Worm (Caenorhabditis elegans) whole organism, midembryonic: Measurements from ENCODE around the gene Y41C4A.8.

Source experiments
- T22C8.4 ChIP-seq: fragments of 200-800 bp; sonication (Bioruptor generic); IDR thresholded peaks from 2 replicates; pipeline ENCODE4 v1.3.6; 2022; ENCODE audit warnings: missing genetic modification characterization, missing compliant biosample characterization
- cog-1 ChIP-seq: sonication (generic microtip); optimal IDR thresholded peaks from 2 replicates; lab custom pipeline; 2016; ENCODE audit warnings: missing genetic modification characterization, missing compliant biosample characterization
- flt-1 ChIP-seq: fragments of 200-800 bp; sonication (Bioruptor generic); IDR thresholded peaks from 2 replicates; pipeline ENCODE4 v1.3.6; 2022; ENCODE audit warnings: missing genetic modification characterization, missing compliant biosample characterization
- klf-2 ChIP-seq: fragments of 200-800 bp; sonication (Bioruptor generic); conservative IDR thresholded peaks from 2 replicates; pipeline ENCODE4 v1.3.6; 2022; ENCODE audit warnings: missing genetic modification reagents, missing genetic modification characterization, missing compliant biosample characterization
- med-1 ChIP-seq: sonication (generic microtip); optimal IDR thresholded peaks from 2 replicates; lab custom pipeline; 2017; ENCODE audit warnings: missing genetic modification characterization, mild to moderate bottlenecking, missing compliant biosample characterization, antibody characterized with exemption, missing genetic modification reagents; ENCODE audit not compliant: insufficient read depth
- ref-1 ChIP-seq: fragments of 200-800 bp; sonication (Bioruptor generic); conservative IDR thresholded peaks from 2 replicates; pipeline ENCODE4 v1.3.6; 2022; ENCODE audit warnings: missing genetic modification reagents, missing genetic modification characterization, missing compliant biosample characterization
- tab-1 ChIP-seq: fragments of 200-800 bp; sonication (Bioruptor generic); IDR thresholded peaks from 2 replicates; pipeline ENCODE4 v1.3.6; 2022; ENCODE audit warnings: missing genetic modification characterization, missing compliant biosample characterization
- ztf-23 ChIP-seq: fragments of 200-800 bp; sonication (Bioruptor generic); IDR thresholded peaks from 2 replicates; pipeline ENCODE4 v1.3.6; 2022; ENCODE audit warnings: missing genetic modification reagents, missing genetic modification characterization, missing compliant biosample characterization
- ztf-29 ChIP-seq: fragments of 200-800 bp; sonication (Bioruptor generic); IDR thresholded peaks from 2 replicates; pipeline ENCODE4 v1.3.6; 2022; ENCODE audit warnings: missing genetic modification reagents, missing genetic modification characterization, missing compliant biosample characterization

The Y41C4A.8 gene

DNA sequence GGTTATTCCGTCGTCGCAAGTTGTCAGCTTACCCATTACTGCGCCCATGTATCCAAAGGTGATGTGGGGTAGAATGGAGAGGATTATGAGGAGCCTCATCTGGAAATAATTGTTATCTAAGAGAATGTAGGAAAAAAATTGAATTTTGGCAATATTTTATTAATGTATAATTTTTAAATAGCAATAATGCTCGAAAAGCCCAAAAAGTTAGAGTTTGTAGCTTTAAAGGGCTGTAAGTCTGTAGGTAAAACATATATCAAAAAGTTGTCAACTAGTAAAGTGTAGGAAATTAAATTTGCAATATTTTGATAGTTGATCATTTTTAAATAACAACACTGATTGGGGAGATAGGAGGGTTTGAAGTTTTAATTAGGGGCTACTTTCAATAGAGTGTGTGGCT is at the start of gene Y41C4A.8:
Gene Y41C4A.8 (minus strand): TSS at position 101 of the 400 bp plus-strand sequence.
- TF ChIP-seq T22C8.4 (GFP tag; lab: Robert Waterston, UW) = no peak
- no peak for TF ChIP-seq klf-2
- no peak for TF ChIP-seq ztf-29 (GFP tag; lab: Robert Waterston, UW)
- TF ChIP-seq cog-1 (tag; lab: Kevin White, UChicago) = no peak
- no peak for TF ChIP-seq tab-1
- no peak for TF ChIP-seq ref-1 (GFP tag; lab: Robert Waterston, UW)
- no peak for TF ChIP-seq ztf-23
- no peak for TF ChIP-seq flt-1 (GFP tag; lab: Robert Waterston, UW)
- no peak for TF ChIP-seq med-1

DNA sequence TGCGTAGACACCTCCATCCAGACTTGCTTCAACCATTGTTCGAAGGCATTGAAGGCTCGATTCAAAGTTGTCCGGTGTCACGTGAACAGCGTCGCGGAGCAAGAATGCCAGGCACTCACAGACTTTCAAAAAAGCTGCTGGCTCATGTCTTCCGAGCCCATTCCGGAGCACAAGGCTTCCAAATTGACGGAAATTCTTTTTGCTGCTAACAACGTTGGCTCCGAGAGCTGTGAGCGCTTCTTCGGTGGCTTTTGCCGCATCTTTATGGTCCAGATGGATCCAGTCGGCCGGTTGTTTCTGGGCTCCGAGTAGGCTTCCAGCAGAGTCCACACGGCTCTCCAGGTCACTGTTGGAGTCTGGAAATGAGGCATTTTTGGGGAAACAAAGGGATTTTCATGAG is 49.3 kb upstream of the Y41C4A.8 start:
- no peak for TF ChIP-seq tab-1
- no peak for TF ChIP-seq flt-1 (GFP tag; lab: Robert Waterston, UW)
- TF ChIP-seq ztf-29 (GFP tag; lab: Robert Waterston, UW) = no peak
- no peak for TF ChIP-seq ztf-23
- TF ChIP-seq cog-1 (tag; lab: Kevin White, UChicago) = no peak
- no peak for TF ChIP-seq klf-2
- TF ChIP-seq T22C8.4 (GFP tag; lab: Robert Waterston, UW) = no peak
- TF ChIP-seq ref-1 (GFP tag; lab: Robert Waterston, UW) = no peak
- no peak for TF ChIP-seq med-1

DNA sequence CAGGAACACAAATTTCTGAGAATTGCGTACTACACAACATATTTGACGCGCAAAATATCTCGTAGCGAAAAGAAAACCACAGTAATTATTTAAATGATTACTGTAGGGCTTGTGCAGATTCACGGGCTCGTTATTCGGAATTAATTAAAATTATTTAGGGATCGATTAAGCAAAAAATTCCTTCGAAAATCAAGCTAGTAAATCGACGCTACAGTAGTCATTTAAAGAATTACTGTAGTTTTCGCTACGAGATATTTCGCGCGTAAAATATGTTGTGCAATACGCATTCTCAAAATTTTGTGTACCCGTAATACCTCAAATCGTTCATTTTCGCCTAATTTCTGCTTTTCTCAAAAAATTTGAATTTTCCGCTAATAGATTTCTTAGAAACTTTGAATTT is 42.2 kb upstream of the Y41C4A.8 start:
- TF ChIP-seq flt-1 (GFP tag; lab: Robert Waterston, UW) (no peak), ztf-29 (GFP tag; lab: Robert Waterston, UW) (no peak), T22C8.4 (GFP tag; lab: Robert Waterston, UW) (no peak), klf-2 (no peak), ref-1 (GFP tag; lab: Robert Waterston, UW) (no peak), cog-1 (tag; lab: Kevin White, UChicago) (no peak), med-1 (no peak), tab-1 (no peak), ztf-23 (no peak)

DNA sequence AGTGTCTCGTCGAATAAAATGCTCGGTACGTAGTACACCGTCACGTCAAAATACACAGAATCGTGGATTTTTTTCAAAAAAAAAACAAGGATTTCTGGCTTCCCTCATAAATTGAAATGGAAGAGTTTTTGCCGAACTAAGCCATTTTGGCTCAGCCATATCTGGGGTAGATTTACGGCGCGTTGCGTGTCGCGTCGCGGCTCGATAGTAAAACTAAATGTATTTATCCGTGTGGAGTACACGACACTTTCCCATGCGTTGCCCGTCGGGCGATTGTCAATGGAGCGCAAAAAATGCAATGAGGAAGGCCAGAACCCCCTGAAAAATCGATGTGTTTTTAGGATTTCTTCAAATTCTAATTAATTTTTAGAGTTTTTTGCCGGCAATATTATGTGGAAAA is 41.6 kb upstream of the Y41C4A.8 start:
- TF ChIP-seq klf-2 (no peak), ref-1 (GFP tag; lab: Robert Waterston, UW) (no peak), med-1 (no peak), flt-1 (GFP tag; lab: Robert Waterston, UW) (no peak), cog-1 (tag; lab: Kevin White, UChicago) (no peak), ztf-29 (GFP tag; lab: Robert Waterston, UW) (no peak), ztf-23 (no peak), tab-1 (no peak), T22C8.4 (GFP tag; lab: Robert Waterston, UW) (no peak)

DNA sequence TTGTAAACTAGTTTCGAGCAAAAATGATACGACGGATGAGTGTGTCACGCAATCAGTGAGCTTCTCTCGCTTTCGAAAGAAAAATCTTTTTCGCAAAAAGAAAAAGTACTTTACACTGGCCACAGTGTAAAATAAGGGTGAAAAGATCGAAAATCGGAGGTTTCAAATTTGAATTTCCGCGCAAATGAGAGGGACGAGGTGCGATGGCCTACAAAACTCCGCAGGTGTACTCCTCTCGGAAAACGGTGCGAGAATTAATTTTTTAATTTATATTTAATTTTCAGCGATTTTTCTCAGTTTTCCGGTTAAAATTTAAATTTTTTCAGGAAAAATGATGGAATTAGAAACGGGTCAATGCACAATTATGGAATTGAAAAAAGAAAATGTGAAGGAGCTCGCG is 38.1 kb upstream of the Y41C4A.8 start, which contains the start of gene mrt-2:
Gene mrt-2 (plus strand): TSS at position 49 of the 400 bp plus-strand sequence.
- TF ChIP-seq med-1 (no peak), flt-1 (GFP tag; lab: Robert Waterston, UW) (peak; percentile 78), ref-1 (GFP tag; lab: Robert Waterston, UW) (no peak), ztf-29 (GFP tag; lab: Robert Waterston, UW) (no peak), cog-1 (tag; lab: Kevin White, UChicago) (peak; percentile 28), ztf-23 (0 out of 2 replicates have a peak, but pooled peaks have one; percentile 56), tab-1 (no peak), klf-2 (0 out of 2 replicates have a peak, but pooled peaks have one; percentile 33), T22C8.4 (GFP tag; lab: Robert Waterston, UW) (peak; percentile 10; the same call in 1 of the 2 replicates)

DNA sequence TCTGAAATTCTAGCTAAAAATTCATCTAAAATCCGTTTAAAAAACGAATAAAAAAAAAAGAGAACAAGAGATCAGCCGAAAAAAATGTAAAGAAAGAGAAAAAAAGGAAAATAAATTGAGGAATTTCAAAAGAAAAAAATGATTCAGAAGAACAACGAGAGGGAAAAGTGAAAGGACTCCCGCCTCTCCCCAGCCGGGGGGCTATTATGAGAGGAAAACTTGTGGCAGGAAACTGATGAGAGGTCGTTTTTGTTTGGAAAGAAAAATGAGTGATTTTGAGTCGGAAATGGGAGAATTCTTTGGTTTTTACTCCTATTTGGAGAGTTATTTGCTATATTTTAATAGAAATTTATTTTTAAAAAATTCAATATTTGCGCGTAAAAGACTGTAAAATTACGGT is 33.6 kb upstream of the Y41C4A.8 start:
- TF ChIP-seq T22C8.4 (GFP tag; lab: Robert Waterston, UW) (no peak), ztf-23 (no peak), klf-2 (no peak), ref-1 (GFP tag; lab: Robert Waterston, UW) (no peak), cog-1 (tag; lab: Kevin White, UChicago) (no peak), flt-1 (GFP tag; lab: Robert Waterston, UW) (no peak), ztf-29 (GFP tag; lab: Robert Waterston, UW) (no peak), med-1 (no peak), tab-1 (no peak)

DNA sequence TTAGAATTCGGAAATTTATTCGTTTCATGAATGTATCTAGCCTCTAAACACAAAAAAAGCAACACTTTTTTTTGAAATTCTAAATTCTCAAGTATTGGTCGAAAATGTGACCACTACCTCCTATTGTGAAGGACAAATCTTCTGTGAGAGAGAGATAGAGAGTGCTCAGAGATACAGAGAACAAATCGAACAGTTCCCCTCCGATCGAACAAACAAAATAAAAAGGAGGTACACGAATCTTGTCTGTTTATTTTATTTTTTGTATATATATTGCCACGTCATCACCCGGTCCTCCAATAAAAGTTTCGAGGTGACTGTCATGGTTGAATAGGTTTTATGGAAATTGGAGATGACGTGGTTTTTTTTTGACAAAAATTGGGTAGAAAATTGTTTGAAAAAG is 32.2 kb upstream of the Y41C4A.8 start:
- TF ChIP-seq med-1 (no peak), ref-1 (GFP tag; lab: Robert Waterston, UW) (no peak), T22C8.4 (GFP tag; lab: Robert Waterston, UW) (no peak), klf-2 (no peak), cog-1 (tag; lab: Kevin White, UChicago) (no peak), flt-1 (GFP tag; lab: Robert Waterston, UW) (no peak), ztf-23 (no peak), ztf-29 (GFP tag; lab: Robert Waterston, UW) (no peak), tab-1 (no peak)

DNA sequence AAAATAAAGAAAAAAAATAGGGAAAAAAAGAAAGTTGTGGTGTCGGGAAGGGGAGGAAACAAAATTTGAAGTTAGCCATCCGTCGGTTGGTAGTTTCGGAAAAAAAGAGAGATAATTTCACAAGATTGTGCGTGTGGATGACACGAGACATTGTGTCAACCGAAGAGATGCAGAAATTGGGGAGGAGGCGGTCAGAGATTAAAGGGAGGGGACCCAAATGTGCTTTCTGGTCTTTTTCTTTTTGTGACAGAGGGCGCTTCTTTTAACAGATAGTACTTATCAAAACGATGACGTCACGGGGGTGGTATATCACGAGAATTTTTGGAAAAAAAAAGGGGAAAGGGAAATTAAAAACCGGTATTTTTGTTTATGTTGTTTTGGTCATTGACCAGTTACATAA is 29.9 kb upstream of the Y41C4A.8 start:
- TF ChIP-seq ztf-23 (no peak), med-1 (no peak), klf-2 (no peak), T22C8.4 (GFP tag; lab: Robert Waterston, UW) (no peak), ref-1 (GFP tag; lab: Robert Waterston, UW) (no peak), ztf-29 (GFP tag; lab: Robert Waterston, UW) (no peak), tab-1 (no peak), flt-1 (GFP tag; lab: Robert Waterston, UW) (no peak), cog-1 (tag; lab: Kevin White, UChicago) (no peak)

DNA sequence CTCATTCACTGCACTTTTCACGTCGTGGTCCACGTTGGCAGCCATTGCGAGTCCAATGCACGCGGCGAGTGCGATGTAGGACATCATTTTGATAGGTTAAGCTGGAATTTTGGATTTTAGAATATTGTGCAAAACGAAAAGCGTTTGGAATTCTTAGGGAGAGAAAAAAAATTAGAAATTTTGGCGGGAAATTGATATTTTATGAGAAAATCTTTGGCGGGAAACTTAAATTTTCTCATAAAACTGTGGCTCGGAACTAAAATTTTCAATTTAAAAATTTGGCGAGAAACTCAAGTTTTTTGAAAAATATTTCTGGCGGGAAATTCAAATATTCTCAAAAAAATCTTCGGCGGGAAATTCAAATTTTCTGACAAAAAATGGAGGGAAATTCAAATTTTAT is 28.9 kb upstream of the Y41C4A.8 start, which contains the start of gene sup-1:
Gene sup-1 (minus strand): TSS at position 101 of the 400 bp plus-strand sequence.
- TF ChIP-seq tab-1 (no peak), flt-1 (GFP tag; lab: Robert Waterston, UW) (no peak), ztf-23 (no peak), ztf-29 (GFP tag; lab: Robert Waterston, UW) (no peak), ref-1 (GFP tag; lab: Robert Waterston, UW) (no peak), cog-1 (tag; lab: Kevin White, UChicago) (no peak)

DNA sequence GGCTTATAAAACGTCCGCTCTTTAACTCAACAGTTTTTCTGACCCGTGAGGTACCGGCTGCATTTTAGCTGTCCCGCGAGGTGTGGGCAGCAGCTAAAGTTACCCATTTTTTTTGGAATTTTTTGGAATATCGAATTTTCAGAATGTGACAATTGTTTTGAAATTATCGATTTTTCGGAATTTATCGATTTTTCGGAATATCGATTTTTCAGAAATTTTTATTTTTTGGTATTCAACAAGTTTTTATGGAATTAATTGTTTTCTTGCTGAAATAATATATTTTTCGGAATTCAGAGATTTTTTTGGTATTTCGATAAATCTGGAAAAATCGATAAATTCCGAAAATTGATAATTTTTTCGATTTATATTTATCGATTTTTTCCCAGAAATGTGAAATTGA is 24.3 kb upstream of the Y41C4A.8 start:
- no peak for TF ChIP-seq cog-1 (tag; lab: Kevin White, UChicago)
- no peak for TF ChIP-seq ztf-23
- TF ChIP-seq tab-1 = no peak
- no peak for TF ChIP-seq med-1
- peak; percentile 80 for TF ChIP-seq T22C8.4 (GFP tag; lab: Robert Waterston, UW)
- TF ChIP-seq klf-2 = no peak
- no peak for TF ChIP-seq ref-1 (GFP tag; lab: Robert Waterston, UW)
